Fruit fly (Drosophila melanogaster) whole organism, embryonic: ENCODE results near the gene ab.

ENCODE experiments used
- Dref ChIP-seq: fragments of 200-800 bp; sonication (Bioruptor generic); IDR thresholded peaks from 2 replicates; pipeline ENCODE4 v1.3.6; 2022; ENCODE audit warnings: missing biosample characterization, missing genetic modification characterization
- ash1 ChIP-seq: fragments of 200-800 bp; sonication (Bioruptor generic); optimal IDR thresholded peaks from 2 replicates; lab custom pipeline; 2018; ENCODE audit warnings: missing biosample characterization, mild to moderate bottlenecking, missing genetic modification characterization
- ato ChIP-seq: fragments of 200-800 bp; sonication (Bioruptor generic); IDR thresholded peaks from 2 replicates; pipeline ENCODE4 v1.3.6; 2022; ENCODE audit warnings: missing biosample characterization, missing genetic modification characterization; ENCODE audit not compliant: partially characterized antibody
- eve ChIP-seq, 2 experiments: fragments of >200 bp; optimal IDR thresholded peaks; 2 replicates each; lab custom pipeline; 2017; ENCODE audit warnings: missing biosample characterization in 2 of 2, missing genetic modification characterization in 2 of 2
- klu ChIP-seq: fragments of 200-800 bp; sonication (Bioruptor generic); IDR thresholded peaks from 2 replicates; pipeline ENCODE4 v1.3.6; 2022; ENCODE audit warnings: missing biosample characterization, missing genetic modification characterization
- lmd ChIP-seq: fragments of 200-800 bp; sonication (Bioruptor generic); IDR thresholded peaks from 2 replicates; pipeline ENCODE4 v1.3.6; 2022; ENCODE audit warnings: missing biosample characterization, missing genetic modification characterization

DNA sequence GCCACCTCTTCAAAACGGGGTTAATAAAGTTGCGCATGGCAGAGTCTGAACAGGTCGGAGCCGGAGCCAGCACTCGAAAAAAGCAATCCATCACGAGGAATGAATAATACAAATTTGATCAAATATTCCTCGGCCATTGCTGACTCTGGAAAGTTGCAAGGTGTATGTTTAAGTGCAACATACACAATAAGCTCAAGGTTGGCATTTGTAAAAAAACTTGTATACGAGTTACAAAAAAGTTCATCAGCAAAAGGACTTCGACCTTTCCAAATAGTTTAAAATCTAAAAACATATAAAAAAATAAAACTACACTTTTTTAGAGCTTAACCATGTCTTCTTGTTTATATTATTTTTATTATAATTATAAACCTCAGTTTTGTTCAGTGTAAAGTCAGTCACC, 9.7 kb upstream of the ab start:
- no peak for TF ChIP-seq klu
- TF ChIP-seq ash1 (GFP tag; lab: Kevin White, UChicago) = no peak
- TF ChIP-seq lmd = no peak
- TF ChIP-seq ato (GFP tag; lab: Robert Waterston, UW) = no peak
- no peak for TF ChIP-seq Dref (GFP tag; lab: Robert Waterston, UW)
- no peak for TF ChIP-seq eve (GFP tag; optimal IDR thresholded peaks at IDR 0.05; lab: Kevin White, UChicago)
